Fruit fly (Drosophila melanogaster) whole organism, embryonic: ENCODE measurements around the gene CG44000.

ENCODE experiments used
- CG10543 ChIP-seq: fragments of 200-800 bp; sonication (Bioruptor generic); optimal IDR thresholded peaks from 3 replicates; lab custom pipeline; 2017; ENCODE audit warnings: missing biosample characterization, mild to moderate bottlenecking, missing genetic modification characterization, moderate library complexity
- CG10979 ChIP-seq: fragments of 200-800 bp; sonication (Bioruptor generic); optimal IDR thresholded peaks from 2 replicates; lab custom pipeline; 2018; ENCODE audit warnings: missing biosample characterization, mild to moderate bottlenecking, missing genetic modification characterization, moderate library complexity
- CG11093 ChIP-seq: fragments of 200-800 bp; sonication (Bioruptor generic); IDR thresholded peaks from 3 replicates; pipeline ENCODE4 v1.3.6; 2022; ENCODE audit warnings: missing biosample characterization, missing genetic modification characterization
- CG12104 ChIP-seq: fragments of 200-800 bp; sonication (Bioruptor generic); optimal IDR thresholded peaks from 3 replicates; lab custom pipeline; 2016; ENCODE audit warnings: missing biosample characterization, missing genetic modification characterization
- CG12744 ChIP-seq: fragments of 200-800 bp; sonication (Bioruptor generic); optimal IDR thresholded peaks from 2 replicates; lab custom pipeline; 2016; ENCODE audit warnings: missing biosample characterization, missing genetic modification characterization
- CG13123 ChIP-seq: fragments of 200-800 bp; sonication (Bioruptor generic); optimal IDR thresholded peaks from 2 replicates; lab custom pipeline; 2016; ENCODE audit warnings: missing biosample characterization, missing genetic modification characterization
- CG13624 ChIP-seq: fragments of 200-800 bp; sonication (Bioruptor generic); optimal IDR thresholded peaks from 2 replicates; lab custom pipeline; 2016; ENCODE audit warnings: missing biosample characterization, missing genetic modification characterization
- CG15269 ChIP-seq: fragments of 200-800 bp; sonication (Bioruptor generic); optimal IDR thresholded peaks from 2 replicates; lab custom pipeline; 2018; ENCODE audit warnings: missing biosample characterization, mild to moderate bottlenecking, missing genetic modification characterization, moderate library complexity
- CG15696 ChIP-seq: fragments of 200-800 bp; sonication (Bioruptor generic); optimal IDR thresholded peaks from 2 replicates; lab custom pipeline; 2019; ENCODE audit warnings: missing biosample characterization, mild to moderate bottlenecking, missing genetic modification characterization, moderate library complexity
- CG1602 ChIP-seq: fragments of 200-800 bp; sonication (Bioruptor generic); optimal IDR thresholded peaks from 3 replicates; lab custom pipeline; 2016; ENCODE audit warnings: missing biosample characterization, missing genetic modification characterization
- CG18262 ChIP-seq: fragments of 200-800 bp; optimal IDR thresholded peaks from 3 replicates; lab custom pipeline; 2019; ENCODE audit warnings: missing biosample characterization, mild to moderate bottlenecking, missing genetic modification characterization, moderate library complexity
- CG18476 ChIP-seq: fragments of 200-800 bp; sonication (Bioruptor generic); optimal IDR thresholded peaks from 2 replicates; lab custom pipeline; 2016; ENCODE audit warnings: missing biosample characterization, mild to moderate bottlenecking, missing genetic modification characterization
- CG2875 ChIP-seq: fragments of 200-800 bp; sonication (Bioruptor generic); optimal IDR thresholded peaks from 2 replicates; lab custom pipeline; 2017; ENCODE audit warnings: missing biosample characterization, mild to moderate bottlenecking, missing genetic modification characterization, missing genetic modification reagents
- CG31365 ChIP-seq: fragments of 200-800 bp; sonication (Bioruptor generic); optimal IDR thresholded peaks from 2 replicates; lab custom pipeline; 2018; ENCODE audit warnings: missing biosample characterization, mild to moderate bottlenecking, missing genetic modification characterization
- CG32532 ChIP-seq: fragments of 200-800 bp; sonication (Bioruptor generic); IDR thresholded peaks from 2 replicates; pipeline ENCODE4 v1.3.6; 2022; ENCODE audit warnings: missing biosample characterization, missing genetic modification characterization
- CG32772 ChIP-seq: fragments of 200-800 bp; sonication (Bioruptor generic); IDR thresholded peaks from 2 replicates; pipeline ENCODE4 v1.3.6; 2022; ENCODE audit warnings: missing biosample characterization, missing genetic modification characterization
- CG34376 ChIP-seq: fragments of 200-800 bp; sonication (Bioruptor generic); optimal IDR thresholded peaks from 2 replicates; lab custom pipeline; 2018; ENCODE audit warnings: missing biosample characterization, mild to moderate bottlenecking, missing genetic modification characterization
- CG4424 ChIP-seq: fragments of 200-800 bp; sonication (Bioruptor generic); optimal IDR thresholded peaks from 3 replicates; lab custom pipeline; 2016; ENCODE audit warnings: missing biosample characterization, missing genetic modification characterization
- CG5180 ChIP-seq: fragments of 200-800 bp; sonication (Bioruptor generic); optimal IDR thresholded peaks from 3 replicates; lab custom pipeline; 2017; ENCODE audit warnings: missing biosample characterization, missing genetic modification characterization, mild to moderate bottlenecking, moderate library complexity, missing genetic modification reagents
- CG6272 ChIP-seq: fragments of 200-800 bp; sonication (Bioruptor generic); IDR thresholded peaks from 2 replicates; pipeline ENCODE4 v1.3.6; 2022; ENCODE audit warnings: missing biosample characterization, missing genetic modification characterization
- CG6683 ChIP-seq: fragments of 200-800 bp; sonication (Bioruptor generic); optimal IDR thresholded peaks from 2 replicates; lab custom pipeline; 2017; ENCODE audit warnings: missing biosample characterization, mild to moderate bottlenecking, missing genetic modification characterization, missing genetic modification reagents
- CG7357 ChIP-seq: fragments of 200-800 bp; sonication (Bioruptor generic); IDR thresholded peaks from 3 replicates; pipeline ENCODE4 v1.3.6; 2022; ENCODE audit warnings: missing biosample characterization, missing genetic modification characterization
- CG7556 ChIP-seq: fragments of 200-800 bp; sonication (Bioruptor generic); optimal IDR thresholded peaks from 2 replicates; lab custom pipeline; 2017; ENCODE audit warnings: missing biosample characterization, mild to moderate bottlenecking, missing genetic modification characterization
- CG9437 ChIP-seq: fragments of 200-800 bp; sonication (Bioruptor generic); optimal IDR thresholded peaks from 2 replicates; lab custom pipeline; 2018; ENCODE audit warnings: missing biosample characterization, mild to moderate bottlenecking, missing genetic modification characterization
- CTCF ChIP-seq: fragments of 200-800 bp; sonication (Bioruptor generic); optimal IDR thresholded peaks from 2 replicates; lab custom pipeline; 2017; ENCODE audit warnings: missing biosample characterization, mild to moderate bottlenecking, missing genetic modification characterization, moderate library complexity
- Dref ChIP-seq: fragments of 200-800 bp; sonication (Bioruptor generic); IDR thresholded peaks from 2 replicates; pipeline ENCODE4 v1.3.6; 2022; ENCODE audit warnings: missing biosample characterization, missing genetic modification characterization
- Elba2 ChIP-seq: fragments of 200-800 bp; sonication (Bioruptor generic); optimal IDR thresholded peaks from 3 replicates; lab custom pipeline; 2016; ENCODE audit warnings: missing biosample characterization, missing genetic modification characterization
- Ets97D ChIP-seq: fragments of 200-800 bp; sonication (Bioruptor generic); optimal IDR thresholded peaks from 3 replicates; lab custom pipeline; 2016; ENCODE audit warnings: missing biosample characterization, missing genetic modification characterization
- GATAe ChIP-seq: fragments of 200-800 bp; sonication (Bioruptor generic); conservative IDR thresholded peaks from 2 replicates; pipeline ENCODE4 v1.3.6; 2022; ENCODE audit warnings: missing biosample characterization, missing genetic modification characterization
- HmgZ ChIP-seq: fragments of 200-800 bp; sonication (Bioruptor generic); optimal IDR thresholded peaks from 2 replicates; lab custom pipeline; 2018; ENCODE audit warnings: missing biosample characterization, mild to moderate bottlenecking, missing genetic modification characterization
- Lhr ChIP-seq: fragments of 200-800 bp; sonication (Bioruptor generic); optimal IDR thresholded peaks from 3 replicates; lab custom pipeline; 2017; ENCODE audit warnings: mild to moderate bottlenecking, missing biosample characterization, missing genetic modification reagents, missing genetic modification characterization
- NK7.1 ChIP-seq: fragments of 200-800 bp; sonication (Bioruptor generic); optimal IDR thresholded peaks from 3 replicates; lab custom pipeline; 2016; ENCODE audit warnings: missing biosample characterization, missing genetic modification characterization
- Nf-YC ChIP-seq: fragments of 200-800 bp; optimal IDR thresholded peaks from 3 replicates; lab custom pipeline; 2019; ENCODE audit warnings: missing biosample characterization, mild to moderate bottlenecking, missing genetic modification characterization, moderate library complexity
- bbx ChIP-seq: fragments of 200-800 bp; sonication (Bioruptor generic); IDR thresholded peaks from 2 replicates; pipeline ENCODE4 v1.3.6; 2022; ENCODE audit warnings: missing biosample characterization, missing genetic modification characterization; ENCODE audit not compliant: partially characterized antibody
- bigmax ChIP-seq: fragments of 200-800 bp; sonication (Bioruptor generic); optimal IDR thresholded peaks from 2 replicates; lab custom pipeline; 2018; ENCODE audit warnings: missing biosample characterization, mild to moderate bottlenecking, missing genetic modification characterization
- da ChIP-seq: fragments of 200-800 bp; sonication (Bioruptor generic); optimal IDR thresholded peaks from 2 replicates; lab custom pipeline; 2016; ENCODE audit warnings: missing biosample characterization, missing genetic modification characterization
- hth ChIP-seq: fragments of >200 bp; optimal IDR thresholded peaks from 2 replicates; lab custom pipeline; 2017; ENCODE audit warnings: inconsistent platforms
- ind ChIP-seq: fragments of 200-800 bp; sonication (Bioruptor generic); optimal IDR thresholded peaks from 3 replicates; lab custom pipeline; 2016; ENCODE audit warnings: missing biosample characterization, missing genetic modification characterization
- jumu ChIP-seq: fragments of 200-800 bp; sonication (Bioruptor generic); optimal IDR thresholded peaks from 3 replicates; lab custom pipeline; 2016; ENCODE audit warnings: missing biosample characterization, missing genetic modification characterization
- klu ChIP-seq: fragments of 200-800 bp; sonication (Bioruptor generic); IDR thresholded peaks from 2 replicates; pipeline ENCODE4 v1.3.6; 2022; ENCODE audit warnings: missing biosample characterization, missing genetic modification characterization
- lilli ChIP-seq: fragments of 200-800 bp; sonication (Bioruptor generic); optimal IDR thresholded peaks from 3 replicates; lab custom pipeline; 2016; ENCODE audit warnings: missing biosample characterization, missing genetic modification characterization
- nau ChIP-seq: fragments of 200-800 bp; sonication (Bioruptor generic); optimal IDR thresholded peaks from 3 replicates; lab custom pipeline; 2017; ENCODE audit warnings: missing biosample characterization, mild to moderate bottlenecking, missing genetic modification characterization, missing genetic modification reagents
- nerfin-2 ChIP-seq: fragments of 200-800 bp; sonication (Bioruptor generic); IDR thresholded peaks from 2 replicates; pipeline ENCODE4 v1.3.6; 2022; ENCODE audit warnings: missing biosample characterization, missing genetic modification characterization; ENCODE audit not compliant: partially characterized antibody
- peb ChIP-seq: fragments of 200-800 bp; sonication (Bioruptor generic); IDR thresholded peaks from 2 replicates; pipeline ENCODE4 v1.3.6; 2022; ENCODE audit warnings: missing biosample characterization, missing genetic modification characterization
- sens ChIP-seq: fragments of 200-800 bp; sonication (Bioruptor generic); peaks from one replicate; lab custom pipeline; 2016; ENCODE audit warnings: missing biosample characterization, missing genetic modification characterization
- sens-2 ChIP-seq: fragments of 200-800 bp; sonication (Bioruptor generic); IDR thresholded peaks from 2 replicates; pipeline ENCODE4 v1.3.6; 2022; ENCODE audit warnings: missing biosample characterization, missing genetic modification characterization
- so ChIP-seq: fragments of 200-800 bp; sonication (Bioruptor generic); IDR thresholded peaks from 3 replicates; pipeline ENCODE4 v1.3.6; 2022; ENCODE audit warnings: missing biosample characterization, missing genetic modification characterization
- sob ChIP-seq: fragments of 200-800 bp; sonication (Bioruptor generic); IDR thresholded peaks from 2 replicates; pipeline ENCODE4 v1.3.6; 2022; ENCODE audit warnings: missing biosample characterization, missing genetic modification characterization
- sug ChIP-seq: fragments of 200-800 bp; optimal IDR thresholded peaks from 2 replicates; lab custom pipeline; 2019; ENCODE audit warnings: missing biosample characterization, mild to moderate bottlenecking, missing genetic modification characterization, moderate library complexity
- tio ChIP-seq: fragments of 200-800 bp; sonication (Bioruptor generic); optimal IDR thresholded peaks from 2 replicates; lab custom pipeline; 2017; ENCODE audit warnings: missing biosample characterization, missing genetic modification characterization, inconsistent platforms
- trh ChIP-seq: fragments of 200-800 bp; sonication (Bioruptor generic); optimal IDR thresholded peaks from 2 replicates; lab custom pipeline; 2016; ENCODE audit warnings: missing biosample characterization, missing genetic modification characterization

Gene CG44000

DNA sequence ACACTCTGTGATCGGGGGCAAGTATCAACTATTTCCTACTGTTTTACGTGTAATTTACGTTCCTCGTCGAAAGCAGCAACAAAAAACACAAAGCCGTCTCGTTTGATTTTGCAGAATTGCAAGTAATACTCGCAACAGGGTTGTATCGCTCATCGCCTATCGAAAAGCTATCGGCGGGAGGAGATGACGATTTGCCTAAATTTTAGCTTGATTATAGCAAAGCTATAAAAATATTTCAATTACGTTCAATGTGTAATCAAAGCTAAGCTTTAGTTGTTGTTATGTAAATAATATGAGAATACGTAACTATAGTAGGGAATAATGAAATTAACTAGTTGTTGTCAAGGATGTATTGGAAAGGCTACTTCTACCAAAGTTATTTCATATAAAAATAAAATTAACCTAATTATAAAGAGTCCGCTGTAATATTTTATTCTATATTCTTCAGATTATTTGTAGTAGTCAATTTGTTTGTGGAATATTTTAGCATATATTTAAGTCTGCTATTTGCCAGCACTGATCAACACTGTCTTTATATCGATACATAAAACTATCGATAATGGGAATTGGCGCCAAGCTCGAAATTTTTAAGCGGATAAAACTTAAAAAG lies 16.7 kb downstream of the CG44000 start, which contains the start of gene Rpn11 (continued):
- TF ChIP-seq CG12744 = peak; percentile 35
- TF ChIP-seq GATAe (GFP tag; lab: Robert Waterston, UW) = no peak
- TF ChIP-seq tio = peak; percentile 45
- TF ChIP-seq NK7.1 = no peak
- TF ChIP-seq CG7357 (GFP tag; lab: Robert Waterston, UW) = 0 out of 3 replicates have a peak, but pooled peaks have one; percentile 25
- TF ChIP-seq CG6683 (GFP tag; lab: Kevin White, UChicago) = no peak
- TF ChIP-seq sens (GFP tag; lab: Kevin White, UChicago) = peak; percentile 95
- TF ChIP-seq CG1602 = peak; percentile 67
- TF ChIP-seq lilli = peak; percentile 59
- no peak for TF ChIP-seq hth (lab: Kevin White, UChicago)
- peak; percentile 77 for TF ChIP-seq Dref (GFP tag; lab: Robert Waterston, UW)
- TF ChIP-seq CG13624 (GFP tag; lab: Kevin White, UChicago) = peak; percentile 52
- no peak for TF ChIP-seq CG31365 (tag; lab: Kevin White, UChicago)
- TF ChIP-seq Lhr = peak; percentile 43
- TF ChIP-seq CG13123 = no peak
- peak; percentile 36 for TF ChIP-seq trh (GFP tag; lab: Kevin White, UChicago)
- TF ChIP-seq nau (GFP tag; lab: Kevin White, UChicago) = no peak
- TF ChIP-seq CG15696 (tag; lab: Kevin White, UChicago) = peak; percentile 66
- peak; percentile 54 for TF ChIP-seq ind
- peak; percentile 81 for TF ChIP-seq CG10543 (GFP tag; lab: Kevin White, UChicago)
- TF ChIP-seq CG5180 (GFP tag; lab: Kevin White, UChicago) = no peak
- TF ChIP-seq CG7556 (GFP tag; lab: Kevin White, UChicago) = peak; percentile 72
- TF ChIP-seq sens-2 (GFP tag; lab: Robert Waterston, UW) = no peak
- TF ChIP-seq CG10979 (tag; lab: Kevin White, UChicago) = peak; percentile 49
- TF ChIP-seq nerfin-2 (GFP tag; lab: Robert Waterston, UW) = no peak
- TF ChIP-seq CG32772 (GFP tag; lab: Robert Waterston, UW) = no peak
- peak; percentile 55 for TF ChIP-seq CG34376 (GFP tag; lab: Kevin White, UChicago)
- no peak for TF ChIP-seq CG11093
- TF ChIP-seq CG2875 (GFP tag; lab: Kevin White, UChicago) = peak; percentile 22
- TF ChIP-seq CG15269 = peak; percentile 69
- no peak for TF ChIP-seq sob (GFP tag; lab: Robert Waterston, UW)
- TF ChIP-seq CG18262 (tag; lab: Kevin White, UChicago) = peak; percentile 78
- TF ChIP-seq HmgZ (tag; lab: Kevin White, UChicago) = peak; percentile 40
- TF ChIP-seq so (GFP tag; lab: Robert Waterston, UW) = no peak
- TF ChIP-seq bbx (GFP tag; lab: Robert Waterston, UW) = peak; percentile 26; the same call in 1 of the 2 replicates
- peak; percentile 37 for TF ChIP-seq CG18476
- peak; percentile 69 for TF ChIP-seq CG4424
- TF ChIP-seq Nf-YC (tag; lab: Kevin White, UChicago) = peak; percentile 75
- peak; percentile 51 for TF ChIP-seq CG12104 (GFP tag; lab: Kevin White, UChicago)
- TF ChIP-seq bigmax = no peak
- TF ChIP-seq jumu (GFP tag; lab: Kevin White, UChicago) = no peak
- no peak for TF ChIP-seq peb
- no peak for TF ChIP-seq klu (GFP tag; lab: Robert Waterston, UW)
- peak; percentile 55 for TF ChIP-seq CG9437 (GFP tag; lab: Kevin White, UChicago)
- no peak for TF ChIP-seq CTCF (GFP tag; lab: Kevin White, UChicago)
- TF ChIP-seq CG6272 = 0 out of 2 replicates have a peak, but pooled peaks have one; percentile 12
- peak; percentile 24 for TF ChIP-seq Ets97D (GFP tag; lab: Kevin White, UChicago)
- TF ChIP-seq sug (tag; lab: Kevin White, UChicago) = peak; percentile 78
- peak; percentile 4 for TF ChIP-seq Elba2 (GFP tag; lab: Kevin White, UChicago)
- no peak; the same call in 1 of the 2 replicates for TF ChIP-seq CG32532 (GFP tag; lab: Robert Waterston, UW)
- TF ChIP-seq da = no peak
